Worm (Caenorhabditis elegans) whole organism, early embryonic: ENCODE data around the gene mig-5.

Source experiments
- ama-1 ChIP-seq: fragments of 150-350 bp; optimal IDR thresholded peaks from 2 replicates; lab custom pipeline; 2014
- ets-7 ChIP-seq: sonication (generic microtip); optimal IDR thresholded peaks from 2 replicates; lab custom pipeline; 2016; ENCODE audit warnings: missing genotype, missing genetic modification characterization, missing compliant biosample characterization
- tbx-11 ChIP-seq: fragments of 200-800 bp; sonication (Bioruptor generic); IDR thresholded peaks from 2 replicates; pipeline ENCODE4 v1.3.6; 2022; ENCODE audit warnings: missing genetic modification characterization, missing compliant biosample characterization
- tra-4 ChIP-seq: sonication (generic microtip); optimal IDR thresholded peaks from 2 replicates; lab custom pipeline; 2017; ENCODE audit warnings: missing genetic modification characterization, missing compliant biosample characterization

- TF ChIP-seq tbx-11 (GFP tag; lab: Robert Waterston, UW) = no peak
- no peak for TF ChIP-seq ama-1 (lab: Kevin White, UChicago)
- TF ChIP-seq tra-4 (tag; lab: Kevin White, UChicago) = no peak
- no peak for TF ChIP-seq ets-7 (tag; lab: Kevin White, UChicago)
These were observed 32.0 kb downstream of the mig-5 start for ce11 chrII:8152711-8153325.
